Worm (Caenorhabditis elegans): Measurements from ENCODE around the gene str-68.
"Not testable (repeated sequence)": the region's sequence is repeated elsewhere in the genome, so short reads cannot be mapped to it uniquely, and the experiment has no call there.

DNA sequence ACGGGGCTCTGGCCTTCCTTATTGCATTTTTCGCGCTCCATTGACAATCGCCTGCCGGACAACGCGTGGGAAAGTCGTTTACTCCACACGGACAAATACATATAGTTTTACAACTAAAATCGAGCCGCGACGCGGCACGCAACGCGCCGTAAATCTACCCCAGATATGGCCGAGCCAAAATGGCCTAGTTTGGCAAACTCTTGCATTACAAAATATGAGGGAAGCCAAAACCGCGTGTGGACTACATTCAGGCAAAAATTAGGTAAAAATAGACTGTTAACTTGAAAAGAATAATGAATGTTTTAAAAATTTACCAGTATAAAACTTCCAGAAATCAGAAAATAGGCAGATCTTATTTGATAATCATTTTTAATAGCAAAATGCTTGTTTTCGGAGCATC is 42.9 kb downstream of the str-68 start, which contains the start of gene srt-16:
- not testable (repeated sequence) for TF ChIP-seq flt-1 (GFP tag; IDR thresholded peaks at IDR 0.05); ztf-29 (GFP tag; IDR thresholded peaks at IDR 0.05); T22C8.4 (GFP tag; IDR thresholded peaks at IDR 0.05); tab-1 (GFP tag; IDR thresholded peaks at IDR 0.05); ref-1 (GFP tag; conservative IDR thresholded peaks at IDR 0.05); med-1 (GFP tag; optimal IDR thresholded peaks at IDR 0.05; ENCODE audit: insufficient read depth); klf-2 (GFP tag; conservative IDR thresholded peaks at IDR 0.05); cog-1 (tag; optimal IDR thresholded peaks at IDR 0.05)
